Fruit fly (Drosophila melanogaster): ENCODE results near the gene CG34159.

The CG34159 gene

DNA sequence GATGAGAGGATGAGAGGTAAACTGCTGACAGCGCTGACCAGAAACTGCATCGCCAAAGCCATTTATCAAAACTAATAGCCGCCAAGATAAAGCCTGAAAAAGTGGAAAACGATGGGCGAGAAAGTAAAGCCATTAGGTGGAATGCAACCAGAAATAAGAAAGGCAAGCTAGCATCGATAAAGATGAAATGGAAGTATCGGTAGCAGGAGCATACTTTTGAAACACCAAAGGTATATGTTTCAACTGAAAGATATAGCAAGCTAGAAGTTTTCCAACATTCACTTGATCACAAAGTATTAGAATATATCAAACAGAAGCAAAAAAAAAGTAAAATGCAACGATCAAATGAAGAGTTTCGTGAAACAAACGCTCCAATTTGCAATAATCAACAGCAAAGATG lies 31.7 kb downstream of the CG34159 start, which contains the start of gene CG13137:
TSS of gene CG13137 (plus strand) at position 301 of the 400 bp plus-strand sequence.
- TF ChIP-seq noc (tag; optimal IDR thresholded peaks at IDR 0.05), result no peak

DNA sequence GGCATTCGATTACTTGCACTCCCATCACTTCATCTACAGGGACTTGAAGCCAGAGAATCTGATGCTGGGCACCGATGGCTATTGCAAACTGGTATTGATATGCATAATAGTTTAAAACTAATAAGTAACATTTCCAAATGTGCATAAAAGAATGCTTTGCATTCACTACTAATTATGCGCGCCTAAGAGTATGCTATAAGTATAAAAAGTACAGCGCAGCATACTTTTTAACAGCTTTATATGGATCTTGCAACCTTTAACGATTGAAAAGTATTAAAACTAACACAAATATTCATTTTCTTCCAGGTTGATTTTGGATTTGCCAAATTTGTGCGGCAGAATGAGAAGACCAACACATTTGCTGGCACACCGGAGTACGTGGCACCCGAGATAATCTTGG lies 49.7 kb downstream of the CG34159 start:
- TF ChIP-seq noc (tag; optimal IDR thresholded peaks at IDR 0.05), result no peak
